Fruit fly (Drosophila melanogaster): ENCODE data around the gene CG10979.

Gene CG10979

dm6 chr3R:5778731-5779593, 15.5 kb upstream of the CG10979 start, which contains the start of gene jagn (continued):
- TF ChIP-seq CG14710 (tag; optimal IDR thresholded peaks at IDR 0.05) (peak; percentile 82), dysf (GFP tag; IDR thresholded peaks at IDR 0.05) (peak; percentile 63; the same call in 2 of the 3 replicates), CG34376 (GFP tag; optimal IDR thresholded peaks at IDR 0.05) (peak; percentile 59), z (GFP tag; IDR thresholded peaks at IDR 0.05) (no peak), CG3407 (GFP tag; optimal IDR thresholded peaks at IDR 0.05) (no peak), Atf6 (GFP tag; IDR thresholded peaks at IDR 0.05) (peak; percentile 47; the same call in 1 of the 2 replicates), CG8388 (GFP tag; optimal IDR thresholded peaks at IDR 0.05) (peak; percentile 6), CG17612 (GFP tag; IDR thresholded peaks at IDR 0.05) (no peak), jumu (GFP tag; optimal IDR thresholded peaks at IDR 0.05) (peak; percentile 50), ttk (GFP tag; IDR thresholded peaks at IDR 0.05) (peak; percentile 58), Scr (GFP tag; IDR thresholded peaks at IDR 0.05; ENCODE audit: partially characterized antibody) (peak; percentile 99), Taf1 (GFP tag; IDR thresholded peaks at IDR 0.05) (no peak), psq (GFP tag; optimal IDR thresholded peaks at IDR 0.05) (peak; percentile 31), CG18619 (GFP tag; optimal IDR thresholded peaks at IDR 0.05) (peak; percentile 53), gro (GFP tag; optimal IDR thresholded peaks at IDR 0.05) (peak; percentile 78), kni (GFP tag; optimal IDR thresholded peaks at IDR 0.05) (peak; percentile 77), oc (tag; optimal IDR thresholded peaks at IDR 0.05) (peak; percentile 21), CG8359 (GFP tag; optimal IDR thresholded peaks at IDR 0.05; ENCODE audit: borderline replicate concordance) (no peak), Ssrp (tag; optimal IDR thresholded peaks at IDR 0.05) (peak; percentile 13), Atf-2 (GFP tag; optimal IDR thresholded peaks at IDR 0.05) (peak; percentile 17), fd64A (GFP tag; optimal IDR thresholded peaks at IDR 0.05) (no peak), CG7271 (tag; optimal IDR thresholded peaks at IDR 0.05) (peak; percentile 79), Xbp1 (GFP tag; optimal IDR thresholded peaks at IDR 0.05) (peak; percentile 78), CG13287 (GFP tag; IDR thresholded peaks at IDR 0.05; ENCODE audit: partially characterized antibody) (peak; percentile 99), CG10979 (tag; optimal IDR thresholded peaks at IDR 0.05) (peak; percentile 31), CG3281 (GFP tag; optimal IDR thresholded peaks at IDR 0.05) (peak; percentile 35), Ravus (GFP tag; IDR thresholded peaks at IDR 0.05) (no peak), Side (GFP tag; optimal IDR thresholded peaks at IDR 0.05) (peak; percentile 59), CG11085 (GFP tag; IDR thresholded peaks at IDR 0.05) (peak; percentile 65; the same call in 1 of the 2 replicates), tap (tag; optimal IDR thresholded peaks at IDR 0.05) (peak; percentile 44), dmrt99B (tag; optimal IDR thresholded peaks at IDR 0.05) (no peak), dm (GFP tag; optimal IDR thresholded peaks at IDR 0.05) (peak; percentile 55), CG8478 (optimal IDR thresholded peaks at IDR 0.05) (no peak), fd96Cb (tag; optimal IDR thresholded peaks at IDR 0.05) (no peak), hkb (optimal IDR thresholded peaks at IDR 0.05) (peak; percentile 25), hkb (GFP tag; IDR thresholded peaks at IDR 0.05) (peak; percentile 52; the same call in 1 of the 2 replicates), CG9609 (GFP tag; optimal IDR thresholded peaks at IDR 0.05) (peak; percentile 63), D19B (GFP tag; optimal IDR thresholded peaks at IDR 0.05) (peak; percentile 30), ems (GFP tag; optimal IDR thresholded peaks at IDR 0.05) (peak; percentile 60), CoRest (tag; optimal IDR thresholded peaks at IDR 0.05) (peak; percentile 82), Ets97D (GFP tag; optimal IDR thresholded peaks at IDR 0.05) (peak; percentile 97), cad (GFP tag; optimal IDR thresholded peaks at IDR 0.05) (no peak), tio (GFP tag; optimal IDR thresholded peaks at IDR 0.05) (no peak), Fer3 (tag; optimal IDR thresholded peaks at IDR 0.05) (peak; percentile 62), CG15479 (GFP tag; optimal IDR thresholded peaks at IDR 0.05) (peak; percentile 80), jing (GFP tag; optimal IDR thresholded peaks at IDR 0.05) (no peak), sens (GFP tag) (peak; percentile 90), Lpt (GFP tag; optimal IDR thresholded peaks at IDR 0.05) (no peak), CG34422 (GFP tag; IDR thresholded peaks at IDR 0.05) (peak; percentile 59; the same call in 1 of the 3 replicates), stc (GFP tag; IDR thresholded peaks at IDR 0.05) (peak; percentile 40; the same call in 1 of the 2 replicates)
